Fruit fly (Drosophila melanogaster): Measurements from ENCODE around the gene CG17261.

CG17261 gene

dm6 chr2L:3009438-3009837 lies 32.9 kb upstream of the CG17261 start:
- TF ChIP-seq CG8478 (optimal IDR thresholded peaks at IDR 0.05) (no peak), psq (optimal IDR thresholded peaks at IDR 0.05) (no peak), EcR (GFP tag; optimal IDR thresholded peaks at IDR 0.05) (no peak), Dll (optimal IDR thresholded peaks at IDR 0.05) (no peak), pan (optimal IDR thresholded peaks at IDR 0.05) (no peak), usp (GFP tag; optimal IDR thresholded peaks at IDR 0.05) (no peak)

DNA sequence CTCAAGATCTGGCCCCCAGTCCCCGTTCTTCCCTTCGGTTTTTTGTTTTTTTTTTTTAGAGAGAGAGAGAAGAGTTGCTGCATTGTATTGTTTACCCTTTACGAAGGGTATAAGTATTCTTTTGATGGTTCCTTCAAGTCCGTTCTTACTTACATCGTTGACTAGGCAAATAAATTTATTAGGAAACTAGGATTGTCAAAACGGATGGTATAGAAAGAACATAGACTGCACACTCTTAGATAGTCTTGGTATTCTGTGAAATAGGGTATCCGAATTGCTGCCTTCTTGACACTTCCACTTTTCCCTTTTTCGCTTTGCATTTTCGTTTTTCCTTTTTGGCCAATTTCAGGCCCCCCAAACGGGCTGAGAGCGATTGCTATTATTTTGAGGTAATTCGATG lies 30.9 kb upstream of the CG17261 start:
- TF ChIP-seq pan (optimal IDR thresholded peaks at IDR 0.05) (no peak), CG8478 (optimal IDR thresholded peaks at IDR 0.05) (no peak), EcR (GFP tag; optimal IDR thresholded peaks at IDR 0.05) (no peak), psq (optimal IDR thresholded peaks at IDR 0.05) (no peak), Dll (optimal IDR thresholded peaks at IDR 0.05) (no peak), usp (GFP tag; optimal IDR thresholded peaks at IDR 0.05) (no peak)

DNA sequence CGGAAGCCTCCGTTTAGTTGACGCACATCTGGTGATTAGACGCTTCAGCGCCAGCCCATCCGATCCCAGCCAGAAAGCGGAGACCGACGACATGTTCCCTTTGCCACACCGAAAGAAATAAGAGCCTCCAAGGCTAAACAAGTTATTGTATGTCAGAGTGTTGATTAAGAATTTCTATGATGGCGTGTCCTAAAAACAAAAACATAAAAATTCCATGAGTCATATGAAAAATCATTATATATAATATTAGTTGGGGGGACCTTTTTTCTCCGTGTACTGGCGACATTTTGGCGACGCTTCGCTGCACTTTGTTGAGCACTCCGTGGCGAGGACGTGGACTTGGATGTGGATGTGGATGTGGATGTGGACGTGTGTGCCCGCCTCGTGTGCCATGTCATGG lies 29.6 kb upstream of the CG17261 start:
- TF ChIP-seq pan (optimal IDR thresholded peaks at IDR 0.05) (no peak), psq (optimal IDR thresholded peaks at IDR 0.05) (no peak), Dll (optimal IDR thresholded peaks at IDR 0.05) (no peak), usp (GFP tag; optimal IDR thresholded peaks at IDR 0.05) (no peak)

DNA sequence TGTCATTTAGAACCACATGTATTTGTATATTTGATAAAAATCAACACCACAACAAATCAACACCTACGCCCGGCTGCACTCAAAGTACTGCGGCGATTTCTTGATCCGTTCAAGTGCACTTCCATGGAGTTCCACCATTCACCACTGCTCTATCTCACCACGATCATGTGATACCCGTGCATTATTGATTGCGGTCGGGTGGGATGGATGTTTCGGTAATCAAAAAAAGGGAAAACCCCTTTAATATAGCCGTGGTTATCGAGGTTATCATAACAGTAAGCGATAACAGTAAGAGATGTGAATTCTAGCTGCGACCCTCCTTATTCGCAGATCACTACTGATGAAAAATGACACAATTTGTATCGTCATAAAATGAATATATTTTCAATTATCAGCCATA lies 24.1 kb upstream of the CG17261 start, which contains the start of the genes CG17224 and CG17264:
Gene CG17224 (minus strand): TSS at position 97 of the 400 bp plus-strand sequence.
Gene CG17264 (plus strand): TSS at position 297 of the 400 bp plus-strand sequence.
- TF ChIP-seq usp (GFP tag; optimal IDR thresholded peaks at IDR 0.05) (no peak), Dll (optimal IDR thresholded peaks at IDR 0.05) (no peak)

DNA sequence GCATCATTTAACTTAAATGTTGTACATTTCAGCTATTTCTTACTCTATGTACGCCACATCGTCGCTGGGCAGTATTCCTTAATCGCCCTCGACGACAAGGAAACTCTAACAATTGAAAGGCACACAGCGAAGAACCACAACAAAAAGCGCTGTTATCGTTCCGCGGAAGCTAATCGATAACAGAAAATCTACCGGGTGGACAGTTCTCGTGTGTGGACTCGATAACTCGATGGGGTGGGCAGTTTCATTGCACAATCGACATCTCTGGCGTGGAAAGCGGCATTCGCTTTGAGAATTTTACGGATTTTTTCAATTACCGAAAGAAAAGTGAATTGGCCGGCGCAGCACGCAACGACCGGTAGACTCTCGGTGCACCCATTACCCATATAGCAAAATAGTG lies 19.4 kb upstream of the CG17261 start, which contains the start of the genes alpha4GT1 and Prp40:
Gene alpha4GT1 (minus strand): TSS at position 156 of the 400 bp plus-strand sequence.
Gene Prp40 (plus strand): TSS at position 241 of the 400 bp plus-strand sequence.
- TF ChIP-seq pan (optimal IDR thresholded peaks at IDR 0.05) (no peak), psq (optimal IDR thresholded peaks at IDR 0.05) (no peak), Dll (optimal IDR thresholded peaks at IDR 0.05) (no peak), EcR (GFP tag; optimal IDR thresholded peaks at IDR 0.05) (no peak), CG8478 (optimal IDR thresholded peaks at IDR 0.05) (no peak), usp (GFP tag; optimal IDR thresholded peaks at IDR 0.05) (no peak)

DNA sequence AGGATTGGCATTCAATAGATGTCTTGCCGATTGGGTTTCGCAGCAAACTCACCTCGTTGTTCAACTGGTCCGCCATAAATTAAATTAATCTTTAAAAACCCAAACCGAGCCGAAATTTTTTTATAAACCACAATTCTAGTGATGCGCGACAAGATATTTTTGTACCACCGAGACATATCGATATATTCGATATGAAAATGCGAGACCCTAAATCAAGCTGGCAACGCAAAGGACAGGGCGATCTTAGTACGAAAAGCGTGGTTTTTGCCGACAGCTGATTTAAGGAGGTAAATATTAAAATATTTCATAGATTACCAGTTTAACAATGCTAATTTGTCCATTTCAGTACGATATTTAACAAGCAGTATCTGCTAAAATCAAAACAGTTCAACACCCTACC lies 13.3 kb upstream of the CG17261 start, which contains the start of the genes Sf3b2 and CG17219:
Gene Sf3b2 (minus strand): TSS at position 157 of the 400 bp plus-strand sequence.
Gene CG17219 (plus strand): TSS at position 242 of the 400 bp plus-strand sequence.
- TF ChIP-seq usp (GFP tag; optimal IDR thresholded peaks at IDR 0.05) (no peak), CG8478 (optimal IDR thresholded peaks at IDR 0.05) (no peak)

DNA sequence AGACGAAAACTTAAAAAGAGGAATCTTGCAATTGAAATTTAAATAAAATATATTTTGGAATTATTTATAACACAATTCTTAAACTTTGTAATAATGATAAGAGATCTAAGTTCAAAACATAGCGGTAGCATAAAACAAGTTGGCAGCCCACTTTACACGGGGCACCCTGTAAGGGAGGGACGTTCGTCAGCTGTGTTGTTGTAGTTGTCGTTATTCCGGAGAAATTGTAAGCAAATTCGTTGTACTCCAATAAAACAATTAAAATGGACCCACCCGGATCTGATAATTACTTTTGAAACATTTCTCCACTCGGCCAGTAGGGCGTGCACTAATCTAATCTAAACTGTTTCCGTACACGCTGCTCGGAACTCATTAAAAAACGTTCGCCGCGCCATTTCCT lies 12.0 kb upstream of the CG17261 start, which contains the start of gene GABPI:
Gene GABPI (plus strand): TSS at position 190 of the 400 bp plus-strand sequence.
- TF ChIP-seq EcR (GFP tag; optimal IDR thresholded peaks at IDR 0.05) (no peak), CG8478 (optimal IDR thresholded peaks at IDR 0.05) (no peak)

- TF ChIP-seq pan (optimal IDR thresholded peaks at IDR 0.05) = no peak
- no peak for TF ChIP-seq Dll (optimal IDR thresholded peaks at IDR 0.05)
- TF ChIP-seq usp (GFP tag; optimal IDR thresholded peaks at IDR 0.05) = no peak
- no peak for TF ChIP-seq EcR (GFP tag; optimal IDR thresholded peaks at IDR 0.05)
- TF ChIP-seq psq (optimal IDR thresholded peaks at IDR 0.05) = no peak
- TF ChIP-seq CG8478 (optimal IDR thresholded peaks at IDR 0.05) = no peak
Measured at dm6 chr2L:3034969-3035368, 7.4 kb upstream of the CG17261 start, which contains the start of gene CG17258. Gene CG17258 (minus strand): TSS chr2L:3035348.

DNA sequence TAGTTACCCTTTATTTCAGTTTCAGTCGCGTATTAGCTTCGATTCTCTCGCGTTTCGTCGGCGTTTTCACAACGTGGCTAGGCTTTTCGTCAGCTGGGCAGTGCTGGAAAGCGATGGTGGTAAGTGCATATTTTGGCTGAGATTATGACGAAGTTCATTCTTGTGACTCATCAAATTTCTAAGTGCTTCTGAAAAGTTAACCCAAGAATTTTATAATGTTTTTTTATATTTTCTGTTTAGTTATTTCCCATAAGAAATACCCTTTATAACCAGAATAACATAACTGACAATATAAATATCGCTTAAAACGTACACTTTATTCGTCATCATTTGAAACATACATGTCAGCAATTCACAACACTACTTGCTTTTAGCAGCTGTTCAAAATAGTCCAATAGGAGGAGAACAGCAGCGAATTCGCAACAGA lies 5.2 kb upstream of the CG17261 start, which contains the start of the genes CG17260 and SerRS:
Gene CG17260 (plus strand): TSS at position 78 of the 427 bp plus-strand sequence.
Gene SerRS (minus strand): TSS at position 251 of the 427 bp plus-strand sequence.
- no peak for TF ChIP-seq usp (GFP tag; optimal IDR thresholded peaks at IDR 0.05)
- TF ChIP-seq pan (optimal IDR thresholded peaks at IDR 0.05) = no peak
- TF ChIP-seq EcR (GFP tag; optimal IDR thresholded peaks at IDR 0.05) = no peak
- no peak for TF ChIP-seq Dll (optimal IDR thresholded peaks at IDR 0.05)
- no peak for TF ChIP-seq CG8478 (optimal IDR thresholded peaks at IDR 0.05)
- TF ChIP-seq psq (optimal IDR thresholded peaks at IDR 0.05) = no peak

dm6 chr2L:3039774-3040173 lies 2.6 kb upstream of the CG17261 start, which contains the start of the genes cnir and CG17221:
Gene cnir (minus strand): TSS chr2L:3039812.
Gene CG17221 (plus strand): TSS chr2L:3039976.
- TF ChIP-seq Dll (optimal IDR thresholded peaks at IDR 0.05) (no peak), usp (GFP tag; optimal IDR thresholded peaks at IDR 0.05) (no peak), CG8478 (optimal IDR thresholded peaks at IDR 0.05) (no peak), pan (optimal IDR thresholded peaks at IDR 0.05) (no peak), psq (optimal IDR thresholded peaks at IDR 0.05) (no peak), EcR (GFP tag; optimal IDR thresholded peaks at IDR 0.05) (no peak)

DNA sequence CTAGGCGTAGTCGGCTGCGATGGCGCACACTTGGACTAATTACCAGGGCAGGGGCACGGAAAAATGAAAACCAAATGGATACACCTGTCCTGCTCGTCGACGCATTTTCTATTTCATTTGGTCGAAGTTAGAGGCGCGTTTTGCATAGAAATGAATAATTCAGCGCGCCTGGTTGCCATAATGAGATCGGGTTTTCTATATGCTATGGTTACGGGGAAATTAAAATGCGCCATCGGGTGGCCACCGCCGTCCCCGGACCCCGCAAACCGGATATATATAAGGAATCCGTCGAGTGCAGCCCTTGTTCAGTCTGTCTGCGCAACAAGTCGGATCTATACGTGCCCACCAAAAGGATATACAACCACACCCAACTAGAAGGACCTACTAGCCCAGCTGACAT lies 1.3 kb downstream of the CG17261 start, which contains the start of gene FASN2:
Gene FASN2 (plus strand): TSS at position 301 of the 400 bp plus-strand sequence.
- TF ChIP-seq usp (GFP tag; optimal IDR thresholded peaks at IDR 0.05) (no peak), CG8478 (optimal IDR thresholded peaks at IDR 0.05) (no peak)

dm6 chr2L:3044660-3045504 lies 2.5 kb downstream of the CG17261 start:
- TF ChIP-seq pan (optimal IDR thresholded peaks at IDR 0.05) (no peak), CG8478 (optimal IDR thresholded peaks at IDR 0.05) (no peak), EcR (GFP tag; optimal IDR thresholded peaks at IDR 0.05) (no peak), Dll (optimal IDR thresholded peaks at IDR 0.05) (no peak), usp (GFP tag; optimal IDR thresholded peaks at IDR 0.05) (no peak), psq (optimal IDR thresholded peaks at IDR 0.05) (no peak)
